Worm (Caenorhabditis elegans): ENCODE measurements around the gene F58G6.3.
"Not testable (repeated sequence)": the region's sequence is repeated elsewhere in the genome, so short reads cannot be mapped to it uniquely, and the experiment has no call there.

DNA sequence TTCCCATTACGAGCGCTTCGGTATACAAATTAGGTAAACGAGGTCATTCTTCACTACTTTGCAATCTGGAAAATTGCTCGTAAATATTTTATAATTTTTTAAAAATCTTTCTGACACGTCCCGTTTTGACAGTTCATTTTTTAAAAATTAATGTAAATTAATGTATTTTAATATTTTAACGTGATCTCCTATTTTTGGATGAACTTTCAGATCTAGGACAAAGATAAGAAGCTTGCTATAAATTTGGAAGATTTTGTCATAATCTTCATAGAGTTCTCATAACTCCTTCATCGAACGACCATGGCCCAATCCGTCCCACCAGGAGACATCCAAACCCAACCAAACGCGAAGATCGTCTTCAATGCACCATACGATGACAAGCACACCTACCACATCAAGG lies 35.4 kb downstream of the F58G6.3 start, which contains the start of gene msp-76:
- TF ChIP-seq unc-62 (GFP tag; optimal IDR thresholded peaks at IDR 0.05); egl-27 (tag; optimal IDR thresholded peaks at IDR 0.05); aha-1 (tag; optimal IDR thresholded peaks at IDR 0.05); nhr-11 (tag; optimal IDR thresholded peaks at IDR 0.05); fkh-10 (GFP tag; optimal IDR thresholded peaks at IDR 0.05); sptf-1 (tag; optimal IDR thresholded peaks at IDR 0.05); ama-1 (optimal IDR thresholded peaks at IDR 0.05); nhr-71 (tag; optimal IDR thresholded peaks at IDR 0.05); ces-1 (GFP tag; optimal IDR thresholded peaks at IDR 0.05): not testable (repeated sequence)

Data from whole organism, L1 larva.